Fruit fly (Drosophila melanogaster) Kc167 (cell line): ENCODE measurements around the gene Sbds.

Experiments used
- Myc ChIP-seq: fragments of >200 bp; optimal IDR thresholded peaks from 2 replicates; lab custom pipeline; 2017; ENCODE audit warnings: missing external identifiers
- Sin3A ChIP-seq: fragments of >200 bp; optimal IDR thresholded peaks from 2 replicates; lab custom pipeline; 2018; ENCODE audit warnings: missing external identifiers
- h ChIP-seq: fragments of >200 bp; optimal IDR thresholded peaks from 3 replicates; lab custom pipeline; 2018; ENCODE audit warnings: missing external identifiers
- insv ChIP-seq: fragments of >200 bp; optimal IDR thresholded peaks from 3 replicates; lab custom pipeline; 2018; ENCODE audit warnings: missing external identifiers
- psq ChIP-seq: fragments of >200 bp; optimal IDR thresholded peaks from 2 replicates; lab custom pipeline; 2017; ENCODE audit warnings: missing external identifiers
- ttk ChIP-seq: sonication (Bioruptor generic); optimal IDR thresholded peaks from 2 replicates; lab custom pipeline; 2017; ENCODE audit warnings: missing external identifiers

The Sbds gene

DNA sequence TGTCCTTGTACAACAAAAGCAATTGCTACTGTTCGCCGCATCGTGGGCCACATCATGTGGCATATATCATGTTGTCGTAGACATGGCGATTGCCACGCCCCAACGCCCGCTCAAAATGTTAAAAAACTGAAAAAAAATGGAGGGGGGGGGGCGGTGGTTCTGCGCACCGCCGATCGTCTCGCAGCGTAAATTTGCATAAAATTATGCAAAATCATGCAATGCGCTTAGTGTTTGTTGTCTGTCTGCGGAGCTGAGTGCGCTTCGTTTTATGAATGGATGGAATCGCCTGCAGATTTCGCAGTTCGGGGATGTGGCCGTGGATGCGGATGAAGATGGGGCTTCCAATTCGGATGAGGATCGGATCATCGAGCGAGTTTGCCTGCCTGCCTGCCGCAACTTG, 19.1 kb downstream of the Sbds start:
- TF ChIP-seq psq: no peak
- TF ChIP-seq insv (lab: Kevin White, UChicago): no peak
- TF ChIP-seq Myc (lab: Kevin White, UChicago): no peak
- TF ChIP-seq h: no peak
- no peak for TF ChIP-seq Sin3A (lab: Kevin White, UChicago)
- no peak for TF ChIP-seq ttk

DNA sequence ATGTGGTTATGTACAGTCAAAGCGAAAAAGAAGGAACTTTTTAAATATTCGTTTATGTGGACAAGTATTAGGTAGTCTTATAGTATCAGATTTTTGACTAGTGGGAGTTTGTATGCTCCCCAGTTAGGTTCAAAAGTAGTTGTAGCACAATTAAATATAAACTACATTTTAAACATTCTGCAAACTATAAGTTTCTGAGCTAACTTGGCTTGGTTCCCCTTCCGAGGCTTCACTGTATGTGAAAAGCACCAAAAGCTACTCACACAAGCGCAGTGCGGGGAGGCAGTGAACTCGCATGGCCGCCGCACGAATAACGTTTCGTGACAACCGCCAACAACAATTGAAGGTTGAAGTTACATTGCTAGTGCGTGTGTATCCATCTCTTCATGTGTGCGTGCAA, 24.9 kb downstream of the Sbds start:
- no peak for TF ChIP-seq psq
- no peak for TF ChIP-seq Sin3A (lab: Kevin White, UChicago)
- no peak for TF ChIP-seq ttk
- TF ChIP-seq h: no peak
- no peak for TF ChIP-seq insv (lab: Kevin White, UChicago)
- TF ChIP-seq Myc (lab: Kevin White, UChicago): no peak

- TF ChIP-seq ttk (no peak), insv (lab: Kevin White, UChicago) (no peak), Sin3A (lab: Kevin White, UChicago) (no peak), Myc (lab: Kevin White, UChicago) (no peak), h (no peak), psq (no peak)
Observed at dm6 chr3L:6778804-6779289, 26.1 kb downstream of the Sbds start.

- no peak for TF ChIP-seq h
Observed at dm6 chr3L:6779398-6779797, 26.7 kb downstream of the Sbds start.

- TF ChIP-seq h: no peak
- TF ChIP-seq ttk: no peak
Observed at dm6 chr3L:6783403-6783802, 30.7 kb downstream of the Sbds start.

- TF ChIP-seq h (no peak), insv (lab: Kevin White, UChicago) (no peak), ttk (no peak), Myc (lab: Kevin White, UChicago) (no peak), psq (no peak), Sin3A (lab: Kevin White, UChicago) (no peak)
Observed at dm6 chr3L:6784635-6785606, 32.2 kb downstream of the Sbds start.

DNA sequence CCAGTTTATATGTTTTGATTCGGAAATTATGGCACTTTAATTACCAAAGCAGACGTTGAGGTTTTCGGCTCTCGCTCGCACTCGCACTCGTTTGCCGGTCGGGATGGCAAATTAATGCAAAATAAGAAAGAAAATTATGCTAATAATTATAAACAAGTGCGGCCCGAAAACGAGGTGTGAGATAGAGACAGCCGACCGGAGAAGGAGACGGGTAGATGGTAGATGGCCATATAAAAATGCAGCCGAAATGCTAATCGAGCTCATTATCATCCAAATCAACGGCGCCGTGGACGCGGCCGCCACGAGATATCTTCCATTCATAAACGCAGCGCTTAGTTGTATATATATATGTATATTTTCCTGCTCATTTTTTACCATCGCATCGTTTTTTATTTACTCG, 34.8 kb downstream of the Sbds start:
- TF ChIP-seq h (no peak), psq (no peak), ttk (no peak), Sin3A (lab: Kevin White, UChicago) (no peak), insv (lab: Kevin White, UChicago) (no peak), Myc (lab: Kevin White, UChicago) (no peak)

DNA sequence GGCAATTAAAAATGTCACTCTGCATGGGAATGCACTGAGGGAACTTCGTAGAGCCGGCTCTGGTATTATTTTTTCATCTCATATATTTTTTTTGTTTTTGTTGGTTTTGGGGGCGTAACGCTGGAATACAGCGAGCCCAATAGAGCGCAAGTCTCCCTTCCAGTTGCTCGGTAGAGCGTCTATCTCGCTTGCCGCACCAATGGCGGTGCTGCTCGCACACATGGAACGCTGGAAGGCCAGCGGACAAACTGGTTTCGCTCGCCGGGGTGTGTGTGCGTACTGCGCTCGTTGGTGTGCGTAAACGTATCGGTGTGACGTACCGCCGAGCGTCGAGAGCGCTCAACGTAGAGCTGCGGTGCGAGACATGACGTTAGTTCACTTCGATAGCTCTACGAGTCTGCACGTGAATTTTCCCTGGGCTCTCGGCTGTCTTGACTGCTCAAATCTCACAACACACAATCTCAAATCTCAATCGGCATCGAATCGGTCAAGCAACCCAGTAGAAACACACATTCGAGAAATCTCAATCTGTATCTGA, 37.1 kb downstream of the Sbds start, which contains the start of gene vvl:
Gene vvl (plus strand): TSS at position 371 of the 538 bp plus-strand sequence.
- TF ChIP-seq insv (lab: Kevin White, UChicago) (no peak), psq (no peak), Myc (lab: Kevin White, UChicago) (no peak), Sin3A (lab: Kevin White, UChicago) (no peak), h (no peak), ttk (no peak)

dm6 chr3L:6792617-6793016, 39.9 kb downstream of the Sbds start:
- TF ChIP-seq Sin3A (lab: Kevin White, UChicago) (no peak), ttk (no peak), Myc (lab: Kevin White, UChicago) (no peak), h (no peak), insv (lab: Kevin White, UChicago) (no peak), psq (no peak)

DNA sequence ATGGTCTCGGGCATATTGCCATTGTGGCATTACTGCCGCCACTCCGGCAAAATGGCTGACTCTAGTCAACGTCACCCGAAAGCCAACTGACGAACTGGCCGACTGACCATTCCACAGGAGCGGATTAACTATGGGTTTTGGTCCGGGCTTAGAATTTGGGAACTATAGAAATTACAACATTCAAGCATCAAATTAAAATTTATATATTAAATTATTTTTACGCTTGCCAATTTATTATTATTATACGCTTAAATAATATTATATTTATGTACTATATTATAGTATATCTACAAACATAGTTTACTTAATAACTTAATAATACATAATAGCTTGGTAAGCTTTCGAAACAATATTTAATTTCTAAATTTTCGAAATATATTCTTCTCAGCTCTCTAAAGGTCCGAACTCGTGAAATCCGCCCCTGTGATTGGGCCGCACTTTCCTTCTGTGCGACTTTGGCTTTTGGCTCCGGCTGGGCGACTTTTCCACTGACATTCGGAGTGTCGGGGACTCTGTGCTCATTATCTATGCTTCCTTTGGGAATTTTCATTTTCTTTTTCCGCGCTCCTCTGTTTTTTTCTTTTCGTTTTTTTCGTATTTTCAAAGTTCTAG, 44.8 kb downstream of the Sbds start:
- TF ChIP-seq h (no peak), Sin3A (lab: Kevin White, UChicago) (no peak), Myc (lab: Kevin White, UChicago) (no peak), ttk (no peak), psq (no peak), insv (lab: Kevin White, UChicago) (no peak)

- TF ChIP-seq Myc (lab: Kevin White, UChicago) (no peak), h (no peak), ttk (no peak), insv (lab: Kevin White, UChicago) (no peak), psq (no peak), Sin3A (lab: Kevin White, UChicago) (no peak)
Observed at dm6 chr3L:6799550-6799949, 46.8 kb downstream of the Sbds start.

- TF ChIP-seq Myc (lab: Kevin White, UChicago) (no peak), psq (no peak), h (no peak), ttk (no peak), insv (lab: Kevin White, UChicago) (no peak), Sin3A (lab: Kevin White, UChicago) (no peak)
Observed at dm6 chr3L:6802519-6802918, 49.8 kb downstream of the Sbds start.
